Worm (Caenorhabditis elegans): Measurements from ENCODE around the gene srh-304.

Gene srh-304

ce11 chrV:17871049-17871448 lies 42.6 kb downstream of the srh-304 start, which contains the start of gene phf-14 (continued):
- peak; percentile 7 for TF ChIP-seq hlh-30 (tag; optimal IDR thresholded peaks at IDR 0.05; ENCODE audit: insufficient read depth)
- peak; percentile 18 for TF ChIP-seq mep-1 (tag; optimal IDR thresholded peaks at IDR 0.05)

Data from whole organism, L4 larva.